ENCODE assay signal across 2 worm cellular contexts in genomic region chrIII:5570814-5571443, ce11.
TF ChIP-seq lines count a peak whose summit lies in the region.

No protein-coding gene starts in this region.

TF ChIP-seq in whole organism, L1 larva, 84 proteins besides CTCF, POLR2A, EP300 and RAD21 (continued from another document):
- TF ChIP-seq efl-3 (GFP tag; optimal IDR thresholded peaks at IDR 0.05; lab: Kevin White, UChicago) (no peak), hpl-2 (GFP tag; optimal IDR thresholded peaks at IDR 0.05; lab: Kevin White, UChicago) (no peak), dsc-1 (tag; optimal IDR thresholded peaks at IDR 0.05; lab: Kevin White, UChicago) (no peak), nhr-28 (tag; optimal IDR thresholded peaks at IDR 0.05; lab: Kevin White, UChicago) (no peak), unc-130 (tag; optimal IDR thresholded peaks at IDR 0.05; lab: Kevin White, UChicago) (no peak), irx-1 (tag; optimal IDR thresholded peaks at IDR 0.05; lab: Kevin White, UChicago) (no peak), unc-30 (tag; optimal IDR thresholded peaks at IDR 0.05; lab: Kevin White, UChicago) (peak; percentile 54), ces-1 (GFP tag; optimal IDR thresholded peaks at IDR 0.05; lab: Kevin White, UChicago) (no peak), lin-35 (GFP tag; optimal IDR thresholded peaks at IDR 0.05; lab: Kevin White, UChicago) (no peak), vab-15 (tag; optimal IDR thresholded peaks at IDR 0.05; lab: Kevin White, UChicago) (no peak), rnt-1 (tag; optimal IDR thresholded peaks at IDR 0.05; lab: Kevin White, UChicago) (peak; percentile 50), nhr-237 (tag; optimal IDR thresholded peaks at IDR 0.05; lab: Kevin White, UChicago) (no peak), hlh-17 (GFP tag; optimal IDR thresholded peaks at IDR 0.05; lab: Kevin White, UChicago; ENCODE audit: borderline replicate concordance) (no peak)

TF ChIP-seq in whole organism, L2 larva, 48 proteins besides CTCF, POLR2A, EP300 and RAD21 (continued from another document):
- TF ChIP-seq egl-27 (tag; optimal IDR thresholded peaks at IDR 0.05; lab: Kevin White, UChicago) (no peak), mdl-1 (tag; optimal IDR thresholded peaks at IDR 0.05; lab: Kevin White, UChicago) (no peak), R02D3.7 (tag; optimal IDR thresholded peaks at IDR 0.05; lab: Kevin White, UChicago) (no peak), skn-1 (tag; optimal IDR thresholded peaks at IDR 0.05; lab: Kevin White, UChicago) (no peak), mbf-1 (tag; optimal IDR thresholded peaks at IDR 0.05; lab: Kevin White, UChicago) (no peak), snpc-4 (tag; optimal IDR thresholded peaks at IDR 0.05; lab: Kevin White, UChicago) (no peak), mab-5 (tag; optimal IDR thresholded peaks at IDR 0.05; lab: Kevin White, UChicago) (peak; percentile 78), nhr-11 (tag; optimal IDR thresholded peaks at IDR 0.05; lab: Kevin White, UChicago) (no peak), nhr-237 (tag; optimal IDR thresholded peaks at IDR 0.05; lab: Kevin White, UChicago) (no peak)
